Fruit fly (Drosophila melanogaster): Measurements from ENCODE around the gene CG31606.

- TF ChIP-seq rn (GFP tag; IDR thresholded peaks at IDR 0.05) (no peak), CG9948 (tag; optimal IDR thresholded peaks at IDR 0.05) (no peak), CG15710 (tag; optimal IDR thresholded peaks at IDR 0.05) (no peak), CG32121 (GFP tag; IDR thresholded peaks at IDR 0.05) (no peak), gl (tag; optimal IDR thresholded peaks at IDR 0.05) (no peak), Snoo (tag; optimal IDR thresholded peaks at IDR 0.05) (no peak), EcR (GFP tag; optimal IDR thresholded peaks at IDR 0.05) (no peak), fd96Ca (GFP tag; IDR thresholded peaks at IDR 0.05) (no peak), Ets98B (GFP tag; IDR thresholded peaks at IDR 0.05) (no peak), CG17806 (tag; optimal IDR thresholded peaks at IDR 0.05) (no peak), CG12605 (GFP tag; IDR thresholded peaks at IDR 0.05) (no peak), CG14655 (GFP tag; optimal IDR thresholded peaks at IDR 0.05) (no peak), CG10348 (GFP tag; IDR thresholded peaks at IDR 0.05) (no peak)
These were observed 42.7 kb upstream of the CG31606 start for dm6 chr2L:8104706-8105105.

Measured in whole organism, pupa.